Worm (Caenorhabditis elegans) whole organism, mixed stage, embryonic: ENCODE results near the gene mec-18.

Experiments
- M03D4.4 ChIP-seq: sonication (generic microtip); optimal IDR thresholded peaks from 2 replicates; lab custom pipeline; 2017; ENCODE audit warnings: mild to moderate bottlenecking, missing genetic modification characterization, missing compliant biosample characterization
- bed-3 ChIP-seq: fragments of 200-800 bp; sonication (Bioruptor generic); optimal IDR thresholded peaks from 3 replicates; lab custom pipeline; 2018; ENCODE audit warnings: mild to moderate bottlenecking, missing genetic modification characterization, moderate library complexity, missing compliant biosample characterization
- blmp-1 ChIP-seq: fragments of 150-350 bp; optimal IDR thresholded peaks from 2 replicates; lab custom pipeline; 2014; ENCODE audit warnings: missing biosample characterization, missing genetic modification characterization
- ceh-39 ChIP-seq: fragments of 150-350 bp; optimal IDR thresholded peaks from 2 replicates; lab custom pipeline; 2014; ENCODE audit warnings: missing biosample characterization, missing genetic modification characterization
- ceh-43 ChIP-seq: fragments of 200-800 bp; sonication (Bioruptor generic); optimal IDR thresholded peaks from 2 replicates; lab custom pipeline; 2018; ENCODE audit warnings: mild to moderate bottlenecking, missing genetic modification characterization, moderate library complexity, missing compliant biosample characterization
- ceh-83 ChIP-seq: fragments of 200-800 bp; sonication (Bioruptor generic); optimal IDR thresholded peaks from 2 replicates; lab custom pipeline; 2018; ENCODE audit warnings: mild to moderate bottlenecking, missing genetic modification characterization, missing compliant biosample characterization
- ces-1 ChIP-seq: fragments of 150-350 bp; optimal IDR thresholded peaks from 2 replicates; lab custom pipeline; 2014; ENCODE audit warnings: missing biosample characterization, missing genetic modification reagents, missing genetic modification characterization
- cnd-1 ChIP-seq: fragments of 200-800 bp; sonication (Bioruptor generic); optimal IDR thresholded peaks from 2 replicates; lab custom pipeline; 2018; ENCODE audit warnings: mild to moderate bottlenecking, missing genetic modification characterization, missing compliant biosample characterization
- drap-1 ChIP-seq: fragments of 200-800 bp; sonication (Bioruptor generic); optimal IDR thresholded peaks from 3 replicates; lab custom pipeline; 2018; ENCODE audit warnings: mild to moderate bottlenecking, missing genetic modification characterization, missing compliant biosample characterization
- elt-1 ChIP-seq: sonication (generic microtip); optimal IDR thresholded peaks from 2 replicates; lab custom pipeline; 2017; ENCODE audit warnings: missing genetic modification characterization, mild to moderate bottlenecking, missing compliant biosample characterization, antibody characterized with exemption, moderate library complexity, borderline replicate concordance; ENCODE audit not compliant: insufficient read depth
- elt-3 ChIP-seq: fragments of 150-350 bp; optimal IDR thresholded peaks from 2 replicates; lab custom pipeline; 2014; ENCODE audit warnings: missing biosample characterization, missing genetic modification characterization
- flh-1 ChIP-seq: fragments of 200-800 bp; sonication (Bioruptor generic); optimal IDR thresholded peaks from 2 replicates; lab custom pipeline; 2018; ENCODE audit warnings: mild to moderate bottlenecking, missing genetic modification characterization, moderate library complexity, missing compliant biosample characterization
- ham-2 ChIP-seq: fragments of 200-800 bp; sonication (Bioruptor generic); optimal IDR thresholded peaks from 2 replicates; lab custom pipeline; 2018; ENCODE audit warnings: mild to moderate bottlenecking, missing genetic modification characterization, missing compliant biosample characterization
- hlh-1 ChIP-seq: fragments of 150-350 bp; optimal IDR thresholded peaks from 2 replicates; lab custom pipeline; 2014; ENCODE audit warnings: missing biosample characterization, missing genetic modification reagents, missing genetic modification characterization
- lin-13 ChIP-seq: fragments of 150-350 bp; optimal IDR thresholded peaks from 2 replicates; lab custom pipeline; 2014; ENCODE audit warnings: missing biosample characterization, missing genetic modification characterization
- lin-32 ChIP-seq: fragments of 200-800 bp; sonication (Bioruptor generic); optimal IDR thresholded peaks from 2 replicates; lab custom pipeline; 2018; ENCODE audit warnings: mild to moderate bottlenecking, missing genetic modification characterization, missing compliant biosample characterization
- lsy-2 ChIP-seq: fragments of 150-350 bp; optimal IDR thresholded peaks from 2 replicates; lab custom pipeline; 2014; ENCODE audit warnings: missing biosample characterization, missing genetic modification characterization
- mab-5 ChIP-seq: fragments of 150-350 bp; optimal IDR thresholded peaks from 2 replicates; lab custom pipeline; 2014; ENCODE audit warnings: missing biosample characterization, missing genetic modification characterization
- mep-1 ChIP-seq: fragments of 150-350 bp; optimal IDR thresholded peaks from 2 replicates; lab custom pipeline; 2017; ENCODE audit warnings: missing biosample characterization, missing genetic modification reagents, missing genetic modification characterization, inconsistent platforms
- nhr-2 ChIP-seq: fragments of 150-350 bp; optimal IDR thresholded peaks from 2 replicates; lab custom pipeline; 2014; ENCODE audit warnings: missing biosample characterization, missing genetic modification characterization
- nhr-237 ChIP-seq: fragments of 150-350 bp; optimal IDR thresholded peaks from 2 replicates; lab custom pipeline; 2014; ENCODE audit warnings: missing biosample characterization, missing genetic modification characterization
- nhr-28 ChIP-seq: fragments of 150-350 bp; optimal IDR thresholded peaks from 2 replicates; lab custom pipeline; 2014; ENCODE audit warnings: missing biosample characterization, missing genetic modification characterization
- nhr-76 ChIP-seq: sonication (generic microtip); optimal IDR thresholded peaks from 2 replicates; lab custom pipeline; 2017; ENCODE audit warnings: missing biosample characterization, missing genetic modification characterization
- pha-4 ChIP-seq: fragments of 150-350 bp; optimal IDR thresholded peaks from 2 replicates; lab custom pipeline; 2018; ENCODE audit warnings: missing biosample characterization, missing genetic modification reagents, missing genetic modification characterization
- sem-2 ChIP-seq: fragments of 200-800 bp; sonication (Bioruptor generic); optimal IDR thresholded peaks from 2 replicates; lab custom pipeline; 2018; ENCODE audit warnings: mild to moderate bottlenecking, missing genetic modification characterization, missing compliant biosample characterization
- snpc-4 ChIP-seq: fragments of 150-350 bp; optimal IDR thresholded peaks from 2 replicates; lab custom pipeline; 2014; ENCODE audit warnings: missing biosample characterization, missing genetic modification characterization
- sptf-1 ChIP-seq: sonication (generic microtip); optimal IDR thresholded peaks from 2 replicates; lab custom pipeline; 2017; ENCODE audit warnings: mild to moderate bottlenecking, missing genetic modification characterization, moderate library complexity, missing compliant biosample characterization
- tbx-8 ChIP-seq: fragments of 200-800 bp; sonication (Bioruptor generic); optimal IDR thresholded peaks from 2 replicates; lab custom pipeline; 2018; ENCODE audit warnings: mild to moderate bottlenecking, missing genetic modification characterization, moderate library complexity, missing compliant biosample characterization
- unc-120 ChIP-seq: sonication (generic microtip); optimal IDR thresholded peaks from 2 replicates; lab custom pipeline; 2017; ENCODE audit warnings: missing genetic modification characterization, missing compliant biosample characterization; ENCODE audit not compliant: poor library complexity, severe bottlenecking
- unc-39 ChIP-seq: fragments of 150-350 bp; optimal IDR thresholded peaks from 2 replicates; lab custom pipeline; 2014; ENCODE audit warnings: missing biosample characterization, missing genetic modification characterization
- unc-62 ChIP-seq: fragments of 150-350 bp; optimal IDR thresholded peaks from 2 replicates; lab custom pipeline; 2014; ENCODE audit warnings: missing biosample characterization, missing genetic modification reagents, missing genetic modification characterization
- zip-8 ChIP-seq: fragments of 150-350 bp; optimal IDR thresholded peaks from 2 replicates; lab custom pipeline; 2014; ENCODE audit warnings: missing biosample characterization, missing genetic modification characterization
- ztf-11 ChIP-seq: fragments of 150-350 bp; optimal IDR thresholded peaks from 2 replicates; lab custom pipeline; 2014; ENCODE audit warnings: missing biosample characterization, missing genetic modification characterization

The mec-18 gene

ce11 chrX:4274116-4274515 is at the start of gene mec-18:
Gene mec-18 (minus strand): TSS chrX:4274216.
- TF ChIP-seq sptf-1 (tag; lab: Kevin White, UChicago): no peak
- TF ChIP-seq mab-5 (tag; lab: Kevin White, UChicago): no peak
- no peak for TF ChIP-seq nhr-237 (tag; lab: Kevin White, UChicago)
- no peak for TF ChIP-seq bed-3 (GFP tag; lab: Kevin White, UChicago)
- no peak for TF ChIP-seq hlh-1 (tag; lab: Kevin White, UChicago)
- TF ChIP-seq lsy-2 (tag; lab: Kevin White, UChicago): no peak
- no peak for TF ChIP-seq pha-4
- TF ChIP-seq ham-2 (GFP tag; lab: Kevin White, UChicago): no peak
- TF ChIP-seq drap-1 (GFP tag; lab: Kevin White, UChicago): no peak
- no peak for TF ChIP-seq lin-32 (GFP tag; lab: Kevin White, UChicago)
- TF ChIP-seq elt-1: no peak
- TF ChIP-seq unc-62: no peak

- TF ChIP-seq ces-1 (GFP tag; lab: Kevin White, UChicago) (peak; percentile 41), drap-1 (GFP tag; lab: Kevin White, UChicago) (no peak), bed-3 (GFP tag; lab: Kevin White, UChicago) (no peak)
These were observed 48.9 kb upstream of the mec-18 start for ce11 chrX:4322847-4323455.

ce11 chrX:4320563-4320962 is 46.5 kb upstream of the mec-18 start, which contains the start of gene dop-6:
Gene dop-6 (plus strand): TSS chrX:4320863.
- TF ChIP-seq nhr-76 (tag; lab: Kevin White, UChicago) (no peak), ceh-39 (tag; lab: Kevin White, UChicago) (no peak), sptf-1 (tag; lab: Kevin White, UChicago) (no peak), flh-1 (GFP tag; lab: Kevin White, UChicago) (no peak), bed-3 (GFP tag; lab: Kevin White, UChicago) (no peak), pha-4 (no peak), lsy-2 (tag; lab: Kevin White, UChicago) (no peak), mep-1 (tag; lab: Kevin White, UChicago) (no peak), unc-62 (no peak), blmp-1 (tag; lab: Kevin White, UChicago) (no peak), unc-39 (tag; lab: Kevin White, UChicago) (no peak), hlh-1 (tag; lab: Kevin White, UChicago) (no peak), elt-3 (tag; lab: Kevin White, UChicago) (no peak), elt-1 (no peak), zip-8 (no peak), lin-13 (tag; lab: Kevin White, UChicago) (no peak), ham-2 (GFP tag; lab: Kevin White, UChicago) (no peak), nhr-2 (tag; lab: Kevin White, UChicago) (no peak)

- TF ChIP-seq drap-1 (GFP tag; lab: Kevin White, UChicago) (no peak), ces-1 (GFP tag; lab: Kevin White, UChicago) (peak; percentile 37)
These were observed 43.1 kb upstream of the mec-18 start for ce11 chrX:4317095-4317494.

ce11 chrX:4314939-4315338 is 40.9 kb upstream of the mec-18 start:
- TF ChIP-seq snpc-4 (no peak), ceh-83 (GFP tag; lab: Kevin White, UChicago) (no peak), ces-1 (GFP tag; lab: Kevin White, UChicago) (peak; percentile 82), hlh-1 (tag; lab: Kevin White, UChicago) (no peak)

DNA sequence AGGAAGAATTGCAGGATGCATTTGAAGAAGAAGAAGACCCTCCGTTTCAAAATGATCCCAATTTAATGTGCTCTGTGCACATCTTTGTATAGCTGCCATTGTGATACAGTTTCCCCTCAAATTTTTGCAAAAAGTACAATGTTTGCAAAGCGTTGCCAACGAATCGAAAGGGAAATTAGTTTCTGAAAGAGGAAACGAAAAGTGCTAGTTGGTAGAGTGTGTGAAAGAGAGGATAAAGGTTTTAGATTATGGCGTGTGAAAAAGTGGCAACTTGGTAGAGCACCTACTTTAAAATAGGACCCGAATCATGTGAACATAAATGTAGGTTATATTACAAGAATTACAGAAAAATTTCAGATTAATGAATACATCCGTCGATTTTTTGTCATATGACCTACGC is 37.7 kb upstream of the mec-18 start, which contains the start of gene C52B9.8:
TSS of gene C52B9.8 (minus strand) at position 101 of the 400 bp plus-strand sequence.
- TF ChIP-seq mep-1 (tag; lab: Kevin White, UChicago): no peak
- TF ChIP-seq lsy-2 (tag; lab: Kevin White, UChicago): no peak
- no peak for TF ChIP-seq elt-1
- no peak for TF ChIP-seq nhr-76 (tag; lab: Kevin White, UChicago)

ce11 chrX:4307559-4308005 is 33.6 kb upstream of the mec-18 start:
- peak; percentile 51 for TF ChIP-seq ces-1 (GFP tag; lab: Kevin White, UChicago)
- no peak for TF ChIP-seq elt-1
- no peak for TF ChIP-seq lin-32 (GFP tag; lab: Kevin White, UChicago)
- no peak for TF ChIP-seq unc-39 (tag; lab: Kevin White, UChicago)
- peak; percentile 19 for TF ChIP-seq sptf-1 (tag; lab: Kevin White, UChicago)
- no peak for TF ChIP-seq drap-1 (GFP tag; lab: Kevin White, UChicago)
- no peak for TF ChIP-seq mab-5 (tag; lab: Kevin White, UChicago)
- no peak for TF ChIP-seq snpc-4
- TF ChIP-seq M03D4.4 (tag; lab: Kevin White, UChicago): no peak
- no peak for TF ChIP-seq pha-4
- no peak for TF ChIP-seq ham-2 (GFP tag; lab: Kevin White, UChicago)
- TF ChIP-seq bed-3 (GFP tag; lab: Kevin White, UChicago): no peak
- no peak for TF ChIP-seq ztf-11 (tag; lab: Kevin White, UChicago)
- TF ChIP-seq nhr-2 (tag; lab: Kevin White, UChicago): no peak
- TF ChIP-seq sem-2: no peak
- no peak for TF ChIP-seq nhr-237 (tag; lab: Kevin White, UChicago)
- peak; percentile 14 for TF ChIP-seq unc-120
- no peak for TF ChIP-seq elt-3 (tag; lab: Kevin White, UChicago)
- no peak for TF ChIP-seq ceh-83 (GFP tag; lab: Kevin White, UChicago)
- TF ChIP-seq cnd-1 (tag; lab: Kevin White, UChicago): peak; percentile 10
- no peak for TF ChIP-seq ceh-39 (tag; lab: Kevin White, UChicago)
- TF ChIP-seq nhr-28: no peak
- peak; percentile 69 for TF ChIP-seq ceh-43 (GFP tag; lab: Kevin White, UChicago)
- no peak for TF ChIP-seq hlh-1 (tag; lab: Kevin White, UChicago)
- TF ChIP-seq tbx-8 (GFP tag; lab: Kevin White, UChicago): no peak
